Worm (Caenorhabditis elegans): ENCODE results near the gene spsb-1.
A peak's percentile ranks its signal among the peaks of the same experiment; 100 is the strongest.

The spsb-1 gene

DNA sequence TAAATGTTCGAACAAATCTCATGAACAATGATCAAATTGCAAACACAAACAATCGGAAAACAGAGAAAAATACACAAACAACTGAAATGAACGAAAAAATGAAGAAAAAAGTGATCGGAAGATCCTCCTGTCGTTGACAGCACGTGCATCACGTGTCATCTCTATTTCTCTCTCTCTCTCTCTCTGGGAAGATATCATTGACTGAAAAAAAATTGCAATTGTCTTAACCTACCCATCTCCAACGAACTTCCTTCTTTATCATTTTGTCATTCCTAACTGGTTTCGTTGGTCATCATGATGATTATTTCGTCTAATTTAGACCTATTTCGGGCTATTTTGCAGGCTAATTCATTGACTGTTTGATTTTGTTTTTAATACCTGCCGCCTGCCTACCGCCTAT lies 8.8 kb downstream of the spsb-1 start:
- TF ChIP-seq ztf-4 (tag; optimal IDR thresholded peaks at IDR 0.05), result peak; percentile 42
- TF ChIP-seq nhr-43 (tag; optimal IDR thresholded peaks at IDR 0.05; ENCODE audit: poor library complexity, severe bottlenecking), result peak; percentile 38
- peak; percentile 15 for TF ChIP-seq lin-39 (tag; optimal IDR thresholded peaks at IDR 0.05)
- TF ChIP-seq ceh-16 (tag; optimal IDR thresholded peaks at IDR 0.05), result no peak
- TF ChIP-seq tbx-2 (tag; optimal IDR thresholded peaks at IDR 0.05), result no peak
- no peak for TF ChIP-seq skn-1 (tag; optimal IDR thresholded peaks at IDR 0.05)
- peak; percentile 18 for TF ChIP-seq jun-1 (tag; optimal IDR thresholded peaks at IDR 0.05)
- TF ChIP-seq nhr-23 (tag; optimal IDR thresholded peaks at IDR 0.05), result peak; percentile 65
- peak; percentile 8 for TF ChIP-seq mml-1 (tag; optimal IDR thresholded peaks at IDR 0.05)
- TF ChIP-seq mdl-1 (tag; optimal IDR thresholded peaks at IDR 0.05), result peak; percentile 27
- TF ChIP-seq elt-3 (tag; optimal IDR thresholded peaks at IDR 0.05), result no peak
- TF ChIP-seq pha-4 (tag; optimal IDR thresholded peaks at IDR 0.05), result peak; percentile 12
- TF ChIP-seq ama-1 (optimal IDR thresholded peaks at IDR 0.05), result no peak
- TF ChIP-seq egl-27 (tag; optimal IDR thresholded peaks at IDR 0.05), result peak; percentile 25
- no peak for TF ChIP-seq nhr-67 (tag; optimal IDR thresholded peaks at IDR 0.05)
- peak; percentile 77 for TF ChIP-seq nhr-25 (tag; optimal IDR thresholded peaks at IDR 0.05)
- TF ChIP-seq fkh-10 (GFP tag; optimal IDR thresholded peaks at IDR 0.05), result no peak
- TF ChIP-seq nfya-1 (tag; optimal IDR thresholded peaks at IDR 0.05; ENCODE audit: insufficient read depth), result peak; percentile 30
- no peak for TF ChIP-seq nhr-28 (tag; optimal IDR thresholded peaks at IDR 0.05)

ce11 chrII:15206234-15206633 lies 9.7 kb downstream of the spsb-1 start:
- TF ChIP-seq elt-2 (tag; optimal IDR thresholded peaks at IDR 0.05) (no peak), pha-4 (tag; optimal IDR thresholded peaks at IDR 0.05) (peak; percentile 69), ceh-82 (tag; optimal IDR thresholded peaks at IDR 0.05) (no peak)

DNA sequence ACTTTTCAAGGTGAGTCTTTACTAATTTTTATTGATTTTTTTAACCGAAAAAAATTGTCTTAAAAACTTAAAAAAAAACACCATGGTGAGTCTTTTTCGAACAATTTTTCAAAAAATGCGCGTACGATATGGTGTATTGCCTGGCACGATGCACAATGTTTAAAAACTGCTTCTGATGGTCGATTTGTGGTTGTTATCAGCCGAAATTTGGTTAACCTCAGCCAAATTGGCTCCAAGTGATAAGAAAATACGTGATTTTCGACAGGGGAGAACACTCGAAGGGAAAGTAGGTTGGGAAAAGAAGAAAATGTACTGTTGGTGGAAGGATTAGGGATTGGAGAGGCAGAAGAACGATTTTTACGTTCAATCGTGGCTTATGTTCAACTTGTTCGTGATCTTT lies 11.0 kb downstream of the spsb-1 start:
- TF ChIP-seq nfya-1 (tag; optimal IDR thresholded peaks at IDR 0.05; ENCODE audit: insufficient read depth), result no peak
- peak; percentile 40 for TF ChIP-seq pha-4 (tag; optimal IDR thresholded peaks at IDR 0.05)
- no peak for TF ChIP-seq fos-1 (tag; optimal IDR thresholded peaks at IDR 0.05)
- TF ChIP-seq ama-1 (optimal IDR thresholded peaks at IDR 0.05), result peak; percentile 42
- no peak for TF ChIP-seq elt-1 (tag; optimal IDR thresholded peaks at IDR 0.05)
- TF ChIP-seq elt-2 (tag; optimal IDR thresholded peaks at IDR 0.05), result peak; percentile 67

ce11 chrII:15208151-15208550 lies 11.6 kb downstream of the spsb-1 start:
- no peak for TF ChIP-seq nhr-28 (tag; optimal IDR thresholded peaks at IDR 0.05)
- no peak for TF ChIP-seq tbx-2 (tag; optimal IDR thresholded peaks at IDR 0.05)
- TF ChIP-seq nhr-67 (tag; optimal IDR thresholded peaks at IDR 0.05), result no peak
- TF ChIP-seq skn-1 (tag; optimal IDR thresholded peaks at IDR 0.05), result no peak
- no peak for TF ChIP-seq nhr-76 (tag; optimal IDR thresholded peaks at IDR 0.05)
- no peak for TF ChIP-seq zag-1 (tag; optimal IDR thresholded peaks at IDR 0.05)
- peak; percentile 20 for TF ChIP-seq nhr-25 (tag; optimal IDR thresholded peaks at IDR 0.05)

DNA sequence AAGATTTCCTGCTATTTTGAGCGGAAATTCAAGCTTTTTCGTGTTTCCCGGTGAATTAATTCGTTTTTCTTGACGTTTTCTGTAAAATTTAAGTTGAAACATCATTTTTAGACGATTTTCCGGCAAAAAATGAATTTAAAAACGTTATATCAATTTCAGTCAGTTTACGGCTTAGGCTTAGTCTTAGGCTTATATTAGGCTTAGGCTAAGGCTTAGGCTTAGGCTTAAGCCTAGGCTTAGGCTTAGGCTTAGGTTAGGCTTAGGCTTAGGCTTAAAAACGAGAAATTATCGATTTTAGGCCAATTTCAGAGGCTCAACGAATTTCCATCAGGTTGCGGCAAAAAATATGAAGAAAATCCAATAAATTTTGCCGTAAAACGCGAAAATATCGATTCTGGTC lies 12.3 kb downstream of the spsb-1 start:
- no peak for TF ChIP-seq ceh-82 (tag; optimal IDR thresholded peaks at IDR 0.05)
- TF ChIP-seq aly-2 (tag; optimal IDR thresholded peaks at IDR 0.05), result no peak
- TF ChIP-seq ceh-16 (tag; optimal IDR thresholded peaks at IDR 0.05), result no peak
- no peak for TF ChIP-seq unc-39 (tag; optimal IDR thresholded peaks at IDR 0.05)
- no peak for TF ChIP-seq hmg-11 (tag; optimal IDR thresholded peaks at IDR 0.05)
- TF ChIP-seq daf-12 (tag; optimal IDR thresholded peaks at IDR 0.05), result no peak
- no peak for TF ChIP-seq nhr-25 (tag; optimal IDR thresholded peaks at IDR 0.05)
- no peak for TF ChIP-seq elt-2 (tag; optimal IDR thresholded peaks at IDR 0.05)
- no peak for TF ChIP-seq pqm-1 (tag; optimal IDR thresholded peaks at IDR 0.05)
- no peak for TF ChIP-seq fkh-10 (GFP tag; optimal IDR thresholded peaks at IDR 0.05)
- no peak for TF ChIP-seq sea-2 (GFP tag; optimal IDR thresholded peaks at IDR 0.05)
- no peak for TF ChIP-seq ztf-4 (tag; optimal IDR thresholded peaks at IDR 0.05)
- no peak for TF ChIP-seq lin-15B (tag; optimal IDR thresholded peaks at IDR 0.05)
- no peak for TF ChIP-seq mml-1 (tag; optimal IDR thresholded peaks at IDR 0.05)
- TF ChIP-seq zag-1 (tag; optimal IDR thresholded peaks at IDR 0.05), result no peak
- TF ChIP-seq tbx-2 (tag; optimal IDR thresholded peaks at IDR 0.05), result no peak
- TF ChIP-seq nhr-28 (tag; optimal IDR thresholded peaks at IDR 0.05), result no peak
- TF ChIP-seq nhr-77 (tag; optimal IDR thresholded peaks at IDR 0.05), result no peak
- TF ChIP-seq nhr-237 (tag; optimal IDR thresholded peaks at IDR 0.05), result no peak
